Worm (Caenorhabditis elegans) whole organism, L2 larva: Measurements from ENCODE around the gene pph-4.1.

Experiments
- C34F6.9 ChIP-seq: fragments of 150-350 bp; optimal IDR thresholded peaks from 2 replicates; lab custom pipeline; 2014; ENCODE audit warnings: missing biosample characterization, missing genetic modification characterization
- ZK546.5 ChIP-seq: sonication (generic microtip); optimal IDR thresholded peaks from 2 replicates; lab custom pipeline; 2017; ENCODE audit warnings: missing biosample characterization, missing genetic modification characterization
- alr-1 ChIP-seq: fragments of 150-350 bp; optimal IDR thresholded peaks from 2 replicates; lab custom pipeline; 2014; ENCODE audit warnings: missing biosample characterization, missing genetic modification characterization
- blmp-1 ChIP-seq: sonication (generic microtip); optimal IDR thresholded peaks from 2 replicates; lab custom pipeline; 2017; ENCODE audit warnings: missing genetic modification characterization, mild to moderate bottlenecking, missing compliant biosample characterization, antibody characterized with exemption, moderate library complexity; ENCODE audit not compliant: insufficient read depth
- ceh-16 ChIP-seq: fragments of 150-350 bp; optimal IDR thresholded peaks from 2 replicates; lab custom pipeline; 2014; ENCODE audit warnings: missing biosample characterization, missing genetic modification characterization
- crh-2 ChIP-seq: sonication (generic microtip); optimal IDR thresholded peaks from 2 replicates; lab custom pipeline; 2017; ENCODE audit warnings: missing biosample characterization, missing genetic modification characterization
- dmd-4 ChIP-seq: sonication (generic microtip); optimal IDR thresholded peaks from 2 replicates; lab custom pipeline; 2017; ENCODE audit warnings: missing biosample characterization, missing genetic modification characterization
- egl-27 ChIP-seq: sonication (generic microtip); optimal IDR thresholded peaks from 3 replicates; lab custom pipeline; 2017; ENCODE audit warnings: missing biosample characterization, missing genetic modification reagents, missing genetic modification characterization
- elt-1 ChIP-seq: fragments of 150-350 bp; optimal IDR thresholded peaks from 2 replicates; lab custom pipeline; 2014; ENCODE audit warnings: missing biosample characterization, missing genetic modification characterization
- elt-3 ChIP-seq: sonication (generic microtip); optimal IDR thresholded peaks from 2 replicates; lab custom pipeline; 2017; ENCODE audit warnings: missing biosample characterization, missing genetic modification characterization
- fos-1 ChIP-seq: fragments of 150-350 bp; optimal IDR thresholded peaks from 2 replicates; lab custom pipeline; 2014; ENCODE audit warnings: missing biosample characterization, missing genetic modification characterization
- lin-11 ChIP-seq: fragments of 150-350 bp; sonication (generic microtip); optimal IDR thresholded peaks from 2 replicates; lab custom pipeline; 2014; ENCODE audit warnings: missing biosample characterization, missing genetic modification characterization, inconsistent platforms, mixed read lengths
- lin-13 ChIP-seq: fragments of 150-350 bp; optimal IDR thresholded peaks from 2 replicates; lab custom pipeline; 2014; ENCODE audit warnings: missing biosample characterization, missing genetic modification reagents, missing genetic modification characterization
- lin-39 ChIP-seq: fragments of 150-350 bp; optimal IDR thresholded peaks from 2 replicates; lab custom pipeline; 2014; ENCODE audit warnings: missing biosample characterization, missing genetic modification reagents, missing genetic modification characterization
- lsy-2 ChIP-seq, 2 experiments: fragments of 150-350 bp in 1 of 2; sonication (generic microtip) in 1 of 2; optimal IDR thresholded peaks; 2 replicates each; lab custom pipeline; 2014 to 2017; ENCODE audit warnings: missing biosample characterization in 2 of 2, missing genetic modification characterization in 2 of 2
- mab-5 ChIP-seq: fragments of 150-350 bp; optimal IDR thresholded peaks from 2 replicates; lab custom pipeline; 2014; ENCODE audit warnings: missing biosample characterization, missing genetic modification characterization
- mbf-1 ChIP-seq: sonication (generic microtip); optimal IDR thresholded peaks from 2 replicates; lab custom pipeline; 2017; ENCODE audit warnings: missing biosample characterization, missing genetic modification characterization
- mdl-1 ChIP-seq, 2 experiments: fragments of 150-350 bp in 1 of 2; sonication (generic microtip) in 1 of 2; optimal IDR thresholded peaks; 2 replicates each; lab custom pipeline; 2017; ENCODE audit warnings: missing biosample characterization in 2 of 2, missing genetic modification characterization in 2 of 2
- nhr-11 ChIP-seq: fragments of 150-350 bp; optimal IDR thresholded peaks from 2 replicates; lab custom pipeline; 2014; ENCODE audit warnings: missing biosample characterization, missing genetic modification characterization
- nhr-12 ChIP-seq: fragments of 150-350 bp; optimal IDR thresholded peaks from 2 replicates; lab custom pipeline; 2014; ENCODE audit warnings: missing biosample characterization, missing genetic modification characterization
- nhr-129 ChIP-seq: fragments of 150-350 bp; optimal IDR thresholded peaks from 2 replicates; lab custom pipeline; 2014; ENCODE audit warnings: missing biosample characterization, missing genetic modification characterization
- nhr-21 ChIP-seq: fragments of 150-350 bp; optimal IDR thresholded peaks from 2 replicates; lab custom pipeline; 2014; ENCODE audit warnings: missing biosample characterization, missing genetic modification characterization
- nhr-23 ChIP-seq: fragments of 150-350 bp; optimal IDR thresholded peaks from 2 replicates; lab custom pipeline; 2014; ENCODE audit warnings: missing biosample characterization, missing genetic modification reagents, missing genetic modification characterization
- nhr-25 ChIP-seq: fragments of 150-350 bp; sonication (generic microtip); optimal IDR thresholded peaks from 3 replicates; lab custom pipeline; 2014; ENCODE audit warnings: missing biosample characterization, missing genetic modification characterization
- nhr-6 ChIP-seq: fragments of 150-350 bp; optimal IDR thresholded peaks from 2 replicates; lab custom pipeline; 2014; ENCODE audit warnings: missing biosample characterization, missing genetic modification characterization
- nhr-77 ChIP-seq: fragments of 150-350 bp; optimal IDR thresholded peaks from 2 replicates; lab custom pipeline; 2014; ENCODE audit warnings: missing biosample characterization, missing genetic modification characterization
- peb-1 ChIP-seq: fragments of 150-350 bp; optimal IDR thresholded peaks from 2 replicates; lab custom pipeline; 2014; ENCODE audit warnings: missing biosample characterization, missing genetic modification characterization
- skn-1 ChIP-seq: sonication (generic microtip); optimal IDR thresholded peaks from 2 replicates; lab custom pipeline; 2017; ENCODE audit warnings: missing biosample characterization, missing genetic modification characterization
- sma-9 ChIP-seq, 2 experiments: fragments of 150-350 bp in 1 of 2; sonication (generic microtip) in 1 of 2; optimal IDR thresholded peaks; 2 replicates each; lab custom pipeline; 2014 to 2016; ENCODE audit warnings: missing genetic modification characterization in 2 of 2, mild to moderate bottlenecking in 1 of 2, missing biosample characterization in 1 of 2, missing compliant biosample characterization in 1 of 2, missing genetic modification reagents in 1 of 2, moderate library complexity in 1 of 2
- snpc-4 ChIP-seq: fragments of 150-350 bp; optimal IDR thresholded peaks from 2 replicates; lab custom pipeline; 2014; ENCODE audit warnings: missing biosample characterization, missing genetic modification characterization
- unc-39 ChIP-seq: fragments of 150-350 bp; optimal IDR thresholded peaks from 2 replicates; lab custom pipeline; 2014; ENCODE audit warnings: missing biosample characterization, missing genetic modification characterization
- zag-1 ChIP-seq: fragments of 150-350 bp; optimal IDR thresholded peaks from 2 replicates; lab custom pipeline; 2014; ENCODE audit warnings: missing biosample characterization, missing genetic modification characterization
- ztf-1 ChIP-seq: fragments of 200-800 bp; sonication (Bioruptor generic); conservative IDR thresholded peaks from 2 replicates; pipeline ENCODE4 v1.3.6; 2022; ENCODE audit warnings: missing genetic modification characterization, missing compliant biosample characterization
- ztf-11 ChIP-seq: sonication (generic microtip); optimal IDR thresholded peaks from 2 replicates; lab custom pipeline; 2017; ENCODE audit warnings: missing biosample characterization, missing genetic modification characterization
- ztf-4 ChIP-seq: fragments of 150-350 bp; optimal IDR thresholded peaks from 2 replicates; lab custom pipeline; 2014; ENCODE audit warnings: missing biosample characterization, missing genetic modification characterization

pph-4.1 gene

DNA sequence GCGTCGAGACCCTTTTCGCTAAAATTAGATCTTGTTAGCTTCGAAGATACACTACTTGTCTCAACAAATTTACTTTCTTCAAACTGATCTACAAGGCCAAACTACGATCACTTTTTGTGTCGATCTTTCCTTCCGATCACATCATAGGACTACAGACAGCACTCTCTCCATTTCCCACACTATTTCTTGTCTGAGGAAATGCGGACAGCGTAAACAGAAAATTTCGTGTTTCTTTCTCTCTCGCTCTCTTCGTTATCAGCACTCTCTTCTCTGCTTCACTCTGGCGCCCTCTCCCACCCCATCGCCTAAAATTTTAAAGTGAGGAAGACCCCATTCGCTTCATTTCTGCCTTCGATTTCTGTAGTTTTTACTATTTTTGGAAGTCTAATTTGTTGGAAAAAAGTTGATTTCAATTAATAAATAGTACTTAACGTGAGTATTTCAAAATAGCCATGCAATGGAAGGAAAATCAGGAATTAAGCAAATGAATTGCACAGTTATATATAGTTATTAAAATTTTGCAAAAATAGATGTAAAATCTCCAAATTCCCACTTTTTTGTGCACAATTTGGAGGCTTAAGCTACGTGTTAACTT, 15.6 kb downstream of the pph-4.1 start (continued):
- peak; percentile 76 for TF ChIP-seq nhr-25
- peak; percentile 22 for TF ChIP-seq nhr-21 (tag; lab: Kevin White, UChicago)
- TF ChIP-seq nhr-129 (tag; lab: Kevin White, UChicago): peak; percentile 91
- peak; percentile 94 for TF ChIP-seq fos-1 (tag; lab: Kevin White, UChicago)
- TF ChIP-seq ZK546.5 (tag; lab: Kevin White, UChicago): no peak
- TF ChIP-seq ztf-11 (tag; lab: Kevin White, UChicago): no peak
- no peak for TF ChIP-seq ztf-1
- TF ChIP-seq sma-9 (GFP tag; optimal IDR thresholded peaks at IDR 0.05; lab: Kevin White, UChicago): peak; percentile 77
- TF ChIP-seq sma-9 (tag; optimal IDR thresholded peaks at IDR 0.05; lab: Kevin White, UChicago): no peak
- TF ChIP-seq nhr-23 (tag; lab: Kevin White, UChicago): no peak
- TF ChIP-seq C34F6.9 (tag; lab: Kevin White, UChicago): peak; percentile 81
- TF ChIP-seq dmd-4 (tag; lab: Kevin White, UChicago): no peak
- no peak for TF ChIP-seq nhr-11 (tag; lab: Kevin White, UChicago)
- TF ChIP-seq elt-3: no peak
- TF ChIP-seq skn-1 (tag; lab: Kevin White, UChicago): no peak
- peak; percentile 4 for TF ChIP-seq zag-1

DNA sequence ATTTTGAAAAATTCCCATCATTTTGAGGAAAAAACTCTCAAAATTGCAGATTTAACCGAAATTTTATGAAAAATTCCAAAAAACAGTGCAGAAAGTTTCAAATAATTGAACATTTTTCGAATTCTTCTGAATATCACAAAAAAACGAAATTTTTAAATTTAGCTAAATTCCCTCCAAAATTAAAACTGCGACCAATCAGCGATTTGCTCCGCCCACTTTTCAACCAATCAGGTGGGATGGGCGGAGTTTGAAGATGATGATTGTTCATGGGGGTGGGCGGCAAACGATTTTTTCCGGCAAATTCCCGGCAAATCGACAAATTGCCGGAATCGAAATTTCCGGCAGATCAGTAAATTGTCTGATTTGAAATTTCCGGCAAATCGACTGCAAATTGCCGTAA, 16.9 kb downstream of the pph-4.1 start:
- TF ChIP-seq nhr-23 (tag; lab: Kevin White, UChicago): no peak
- TF ChIP-seq nhr-77 (tag; lab: Kevin White, UChicago): no peak
- TF ChIP-seq blmp-1 (tag; lab: Kevin White, UChicago): no peak
- TF ChIP-seq nhr-11 (tag; lab: Kevin White, UChicago): no peak
- TF ChIP-seq nhr-25: no peak

DNA sequence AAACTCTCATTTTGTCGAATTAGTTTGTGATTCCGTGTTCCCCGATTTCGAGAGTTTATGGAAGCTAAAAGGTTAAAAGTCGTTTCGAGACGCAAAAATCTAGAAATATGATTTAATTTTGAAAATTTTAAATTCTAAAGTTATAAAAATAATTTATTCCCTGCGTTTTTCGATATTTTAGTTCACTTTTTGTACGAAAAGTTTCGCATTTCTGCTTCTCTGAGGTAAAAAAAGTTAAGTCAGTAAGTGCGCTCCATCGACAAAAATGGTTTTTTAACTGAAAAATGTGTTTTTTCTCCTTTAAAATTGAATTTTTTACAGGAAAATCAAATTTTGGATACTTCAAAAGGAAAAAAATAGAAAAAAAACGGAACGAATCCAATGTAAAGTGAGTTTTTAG, 17.7 kb downstream of the pph-4.1 start, which contains the start of gene zip-1:
zip-1 (plus strand) TSS at position 301 of the 400 bp plus-strand sequence.
- TF ChIP-seq zag-1 (no peak), lin-13 (GFP tag; lab: Kevin White, UChicago) (no peak), elt-1 (tag; lab: Kevin White, UChicago) (no peak), egl-27 (tag; lab: Kevin White, UChicago) (no peak), unc-39 (no peak), ztf-4 (tag; lab: Kevin White, UChicago) (no peak)

- TF ChIP-seq egl-27 (tag; lab: Kevin White, UChicago) (no peak), lin-11 (tag; lab: Kevin White, UChicago) (no peak), nhr-12 (tag; lab: Kevin White, UChicago) (no peak), ztf-11 (tag; lab: Kevin White, UChicago) (no peak), lin-39 (tag; lab: Kevin White, UChicago) (no peak), fos-1 (tag; lab: Kevin White, UChicago) (no peak), ceh-16 (tag; lab: Kevin White, UChicago) (no peak), alr-1 (tag; lab: Kevin White, UChicago) (no peak), mbf-1 (tag; lab: Kevin White, UChicago) (no peak), zag-1 (no peak), nhr-6 (tag; lab: Kevin White, UChicago) (no peak)
These were observed 19.8 kb downstream of the pph-4.1 start for ce11 chrIII:12331300-12331699.

DNA sequence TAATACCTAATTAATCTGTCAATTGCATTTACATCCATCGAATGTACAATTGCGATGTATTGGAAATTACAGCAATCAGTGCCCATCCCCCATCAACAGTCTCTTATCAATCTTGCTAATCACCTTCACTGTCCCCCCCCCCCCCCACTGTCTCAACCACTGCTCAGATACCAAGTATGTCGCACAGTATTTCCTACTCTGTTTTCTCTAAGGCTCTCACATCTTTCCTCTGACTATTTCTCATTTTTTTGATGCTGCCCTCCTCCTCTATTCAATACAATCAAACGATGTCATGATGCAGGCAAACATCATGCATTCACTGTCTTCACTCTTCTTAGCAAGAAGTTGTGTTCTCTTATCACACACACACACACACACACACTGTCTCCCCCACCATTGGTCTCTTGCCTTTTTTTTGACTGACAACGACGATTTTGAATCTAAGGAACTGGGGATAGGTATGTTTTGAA, 23.6 kb downstream of the pph-4.1 start, which contains the start of the genes zip-12 and Y75B8A.63:
zip-12 (plus strand) TSS at position 387 of the 470 bp plus-strand sequence.
Y75B8A.63 (plus strand) TSS at position 420 of the 470 bp plus-strand sequence.
- TF ChIP-seq lsy-2 (tag; optimal IDR thresholded peaks at IDR 0.05; lab: Kevin White, UChicago) (no peak), peb-1 (no peak), nhr-129 (tag; lab: Kevin White, UChicago) (peak; percentile 7), sma-9 (GFP tag; optimal IDR thresholded peaks at IDR 0.05; lab: Kevin White, UChicago) (peak; percentile 4), sma-9 (tag; optimal IDR thresholded peaks at IDR 0.05; lab: Kevin White, UChicago) (no peak), elt-3 (no peak), crh-2 (peak; percentile 20), fos-1 (tag; lab: Kevin White, UChicago) (peak; percentile 85), snpc-4 (no peak), mdl-1 (tag; optimal IDR thresholded peaks at IDR 0.05; lab: Kevin White, UChicago) (no peak), mab-5 (tag; lab: Kevin White, UChicago) (no peak)
